Worm (Caenorhabditis elegans) whole organism, mixed stage, embryonic: ENCODE results near the gene lbp-9.

ENCODE experiments used
- lin-13 ChIP-seq: fragments of 150-350 bp; optimal IDR thresholded peaks from 2 replicates; lab custom pipeline; 2014; ENCODE audit warnings: missing biosample characterization, missing genetic modification characterization
- lsy-2 ChIP-seq: fragments of 150-350 bp; optimal IDR thresholded peaks from 2 replicates; lab custom pipeline; 2014; ENCODE audit warnings: missing biosample characterization, missing genetic modification characterization
- mep-1 ChIP-seq: fragments of 150-350 bp; optimal IDR thresholded peaks from 2 replicates; lab custom pipeline; 2017; ENCODE audit warnings: missing biosample characterization, missing genetic modification reagents, missing genetic modification characterization, inconsistent platforms

- no peak for TF ChIP-seq lsy-2 (tag; lab: Kevin White, UChicago)
- TF ChIP-seq mep-1 (tag; lab: Kevin White, UChicago), result no peak
- no peak for TF ChIP-seq lin-13 (tag; lab: Kevin White, UChicago)
Observed at ce11 chrV:2050790-2051189, 17.5 kb upstream of the lbp-9 start.
